Fruit fly (Drosophila melanogaster) whole organism, embryonic: ENCODE measurements around the gene Alp13.

Experiments
- Atf6 ChIP-seq: fragments of 200-800 bp; sonication (Bioruptor generic); IDR thresholded peaks from 2 replicates; pipeline ENCODE4 v1.3.6; 2022; ENCODE audit warnings: missing biosample characterization, missing genetic modification characterization
- Blimp-1 ChIP-seq: fragments of 200-800 bp; sonication (Bioruptor generic); optimal IDR thresholded peaks from 3 replicates; lab custom pipeline; 2018; ENCODE audit warnings: missing biosample characterization, missing genetic modification characterization, mild to moderate bottlenecking, moderate library complexity, missing genetic modification reagents
- C15 ChIP-seq: fragments of 200-800 bp; sonication (Bioruptor generic); IDR thresholded peaks from 3 replicates; pipeline ENCODE4 v1.3.6; 2022; ENCODE audit warnings: missing biosample characterization, missing genetic modification characterization
- CG10543 ChIP-seq: fragments of 200-800 bp; sonication (Bioruptor generic); optimal IDR thresholded peaks from 3 replicates; lab custom pipeline; 2017; ENCODE audit warnings: missing biosample characterization, mild to moderate bottlenecking, missing genetic modification characterization, moderate library complexity
- CG10959 ChIP-seq: fragments of 200-800 bp; sonication (Bioruptor generic); IDR thresholded peaks from 2 replicates; pipeline ENCODE4 v1.3.6; 2022; ENCODE audit warnings: missing biosample characterization, missing genetic modification characterization
- CG11696 ChIP-seq: fragments of 200-800 bp; sonication (Bioruptor generic); IDR thresholded peaks from 2 replicates; pipeline ENCODE4 v1.3.6; 2022; ENCODE audit warnings: missing biosample characterization, missing genetic modification characterization
- CG1233 ChIP-seq: fragments of 200-800 bp; sonication (Bioruptor generic); optimal IDR thresholded peaks from 4 replicates; lab custom pipeline; 2018; ENCODE audit warnings: missing biosample characterization, mild to moderate bottlenecking, missing genetic modification characterization
- CG13775 ChIP-seq: fragments of 200-800 bp; sonication (Bioruptor generic); optimal IDR thresholded peaks from 3 replicates; lab custom pipeline; 2017; ENCODE audit warnings: missing biosample characterization, mild to moderate bottlenecking, missing genetic modification characterization
- CG15696 ChIP-seq: fragments of 200-800 bp; sonication (Bioruptor generic); optimal IDR thresholded peaks from 2 replicates; lab custom pipeline; 2019; ENCODE audit warnings: missing biosample characterization, mild to moderate bottlenecking, missing genetic modification characterization, moderate library complexity
- CG1602 ChIP-seq: fragments of 200-800 bp; sonication (Bioruptor generic); optimal IDR thresholded peaks from 3 replicates; lab custom pipeline; 2016; ENCODE audit warnings: missing biosample characterization, missing genetic modification characterization
- CG16779 ChIP-seq: fragments of 200-800 bp; sonication (Bioruptor generic); IDR thresholded peaks from 2 replicates; pipeline ENCODE4 v1.3.6; 2022; ENCODE audit warnings: missing biosample characterization, missing genetic modification characterization
- CG2129 ChIP-seq: fragments of 200-800 bp; sonication (Bioruptor generic); IDR thresholded peaks from 2 replicates; pipeline ENCODE4 v1.3.6; 2022; ENCODE audit warnings: missing biosample characterization, missing genetic modification characterization; ENCODE audit not compliant: partially characterized antibody
- CG31441 ChIP-seq: fragments of 200-800 bp; sonication (Bioruptor generic); IDR thresholded peaks from 2 replicates; pipeline ENCODE4 v1.3.6; 2022; ENCODE audit warnings: missing biosample characterization, missing genetic modification characterization
- CG3847 ChIP-seq: fragments of 200-800 bp; sonication (Bioruptor generic); IDR thresholded peaks from 2 replicates; pipeline ENCODE4 v1.3.6; 2022; ENCODE audit warnings: missing biosample characterization, missing genetic modification characterization
- CG6175 ChIP-seq: fragments of 200-800 bp; sonication (Bioruptor generic); IDR thresholded peaks from 3 replicates; pipeline ENCODE4 v1.3.6; 2022; ENCODE audit warnings: missing biosample characterization, missing genetic modification characterization
- CG6765 ChIP-seq: fragments of 200-800 bp; sonication (Bioruptor generic); optimal IDR thresholded peaks from 3 replicates; lab custom pipeline; 2017; ENCODE audit warnings: missing biosample characterization, mild to moderate bottlenecking, missing genetic modification characterization
- CG8290 ChIP-seq, 3 experiments: fragments of 200-800 bp; sonication (Bioruptor generic); optimal IDR thresholded peaks; 2 replicates each; lab custom pipeline; 2016 to 2019; ENCODE audit warnings: missing biosample characterization in 3 of 3, missing genetic modification characterization in 3 of 3, mild to moderate bottlenecking in 2 of 3, moderate library complexity in 1 of 3
- CG8765 ChIP-seq: fragments of 200-800 bp; sonication (Bioruptor generic); IDR thresholded peaks from 2 replicates; pipeline ENCODE4 v1.3.6; 2022; ENCODE audit warnings: missing biosample characterization, missing genetic modification characterization
- CG9797 ChIP-seq: fragments of 200-800 bp; sonication (Bioruptor generic); optimal IDR thresholded peaks from 3 replicates; lab custom pipeline; 2018; ENCODE audit warnings: missing biosample characterization, mild to moderate bottlenecking, missing genetic modification characterization
- CG9932 ChIP-seq: fragments of 200-800 bp; sonication (Bioruptor generic); IDR thresholded peaks from 2 replicates; pipeline ENCODE4 v1.3.6; 2022; ENCODE audit warnings: missing biosample characterization, missing genetic modification characterization
- CHES-1-like ChIP-seq: fragments of 200-800 bp; sonication (Bioruptor generic); optimal IDR thresholded peaks from 2 replicates; lab custom pipeline; 2016; ENCODE audit warnings: missing biosample characterization, missing genetic modification characterization
- CoRest ChIP-seq: fragments of 200-800 bp; sonication (Bioruptor generic); optimal IDR thresholded peaks from 3 replicates; lab custom pipeline; 2018; ENCODE audit warnings: missing biosample characterization, mild to moderate bottlenecking, missing genetic modification characterization, moderate library complexity
- Dbx ChIP-seq: fragments of 200-800 bp; sonication (Bioruptor generic); IDR thresholded peaks from 3 replicates; pipeline ENCODE4 v1.3.6; 2022; ENCODE audit warnings: missing biosample characterization, missing genetic modification characterization
- Dref ChIP-seq: fragments of 200-800 bp; sonication (Bioruptor generic); IDR thresholded peaks from 2 replicates; pipeline ENCODE4 v1.3.6; 2022; ENCODE audit warnings: missing biosample characterization, missing genetic modification characterization
- Elba2 ChIP-seq: fragments of 200-800 bp; sonication (Bioruptor generic); optimal IDR thresholded peaks from 3 replicates; lab custom pipeline; 2016; ENCODE audit warnings: missing biosample characterization, missing genetic modification characterization
- Fer3 ChIP-seq: fragments of 200-800 bp; sonication (Bioruptor generic); optimal IDR thresholded peaks from 2 replicates; lab custom pipeline; 2018; ENCODE audit warnings: missing biosample characterization, mild to moderate bottlenecking, missing genetic modification characterization, moderate library complexity
- MBD-R2 ChIP-seq: fragments of 200-800 bp; sonication (Bioruptor generic); IDR thresholded peaks from 2 replicates; pipeline ENCODE4 v1.3.6; 2022; ENCODE audit warnings: missing biosample characterization, missing genetic modification characterization
- MESR4 ChIP-seq: fragments of 200-800 bp; sonication (Bioruptor generic); optimal IDR thresholded peaks from 2 replicates; lab custom pipeline; 2018; ENCODE audit warnings: missing biosample characterization, mild to moderate bottlenecking, missing genetic modification characterization, moderate library complexity
- Max ChIP-seq: fragments of 200-800 bp; sonication (Bioruptor generic); optimal IDR thresholded peaks from 2 replicates; lab custom pipeline; 2016; ENCODE audit warnings: missing biosample characterization, mild to moderate bottlenecking, missing genetic modification characterization
- Oaz ChIP-seq: fragments of 200-800 bp; sonication (Bioruptor generic); IDR thresholded peaks from 2 replicates; pipeline ENCODE4 v1.3.6; 2022; ENCODE audit warnings: missing biosample characterization, missing genetic modification characterization
- bab2 ChIP-seq: fragments of 200-800 bp; sonication (Bioruptor generic); optimal IDR thresholded peaks from 2 replicates; lab custom pipeline; 2016; ENCODE audit warnings: missing biosample characterization, missing genetic modification characterization
- bsh ChIP-seq, 2 experiments: fragments of 200-800 bp; sonication (Bioruptor generic); optimal IDR thresholded peaks; 2 replicates each; lab custom pipeline; 2017 to 2018; ENCODE audit warnings: mild to moderate bottlenecking in 2 of 2, missing biosample characterization in 2 of 2, missing genetic modification characterization in 2 of 2, moderate library complexity in 1 of 2
- exex ChIP-seq: fragments of 200-800 bp; sonication (Bioruptor generic); optimal IDR thresholded peaks from 4 replicates; lab custom pipeline; 2018; ENCODE audit warnings: missing biosample characterization, mild to moderate bottlenecking, missing genetic modification characterization, moderate library complexity
- hb ChIP-seq: fragments of 200-800 bp; sonication (Bioruptor generic); IDR thresholded peaks from 3 replicates; pipeline ENCODE4 v1.3.6; 2022; ENCODE audit warnings: missing biosample characterization, missing genetic modification characterization; ENCODE audit not compliant: partially characterized antibody
- ind ChIP-seq: fragments of 200-800 bp; sonication (Bioruptor generic); optimal IDR thresholded peaks from 3 replicates; lab custom pipeline; 2016; ENCODE audit warnings: missing biosample characterization, missing genetic modification characterization
- mirr ChIP-seq: fragments of 200-800 bp; sonication (Bioruptor generic); optimal IDR thresholded peaks from 3 replicates; lab custom pipeline; 2018; ENCODE audit warnings: missing biosample characterization, mild to moderate bottlenecking, missing genetic modification characterization
- nerfin-1 ChIP-seq: fragments of 200-800 bp; sonication (Bioruptor generic); optimal IDR thresholded peaks from 3 replicates; lab custom pipeline; 2019; ENCODE audit warnings: missing biosample characterization, mild to moderate bottlenecking, missing genetic modification characterization, moderate library complexity
- oc ChIP-seq: fragments of 200-800 bp; sonication (Bioruptor generic); optimal IDR thresholded peaks from 2 replicates; lab custom pipeline; 2018; ENCODE audit warnings: missing biosample characterization, mild to moderate bottlenecking, missing genetic modification characterization, moderate library complexity
- odd ChIP-seq: fragments of 200-800 bp; sonication (Bioruptor generic); optimal IDR thresholded peaks from 2 replicates; lab custom pipeline; 2017; ENCODE audit warnings: missing biosample characterization, mild to moderate bottlenecking, missing genetic modification characterization
- schlank ChIP-seq: fragments of 200-800 bp; sonication (Bioruptor generic); optimal IDR thresholded peaks from 2 replicates; lab custom pipeline; 2018; ENCODE audit warnings: missing biosample characterization, mild to moderate bottlenecking, missing genetic modification characterization
- sisA ChIP-seq: fragments of 200-800 bp; sonication (Bioruptor generic); IDR thresholded peaks from 2 replicates; pipeline ENCODE4 v1.3.6; 2022; ENCODE audit warnings: missing biosample characterization, missing genetic modification characterization
- slbo ChIP-seq: fragments of 200-800 bp; sonication (Bioruptor generic); IDR thresholded peaks from 2 replicates; pipeline ENCODE4 v1.3.6; 2022; ENCODE audit warnings: missing biosample characterization, missing genetic modification characterization
- sna ChIP-seq: fragments of 200-800 bp; sonication (Bioruptor generic); IDR thresholded peaks from 2 replicates; pipeline ENCODE4 v1.3.6; 2022; ENCODE audit warnings: missing biosample characterization, missing genetic modification characterization; ENCODE audit not compliant: partially characterized antibody
- sr ChIP-seq: fragments of 200-800 bp; sonication (Bioruptor generic); IDR thresholded peaks from 3 replicates; pipeline ENCODE4 v1.3.6; 2022; ENCODE audit warnings: missing biosample characterization, missing genetic modification characterization
- twi ChIP-seq: fragments of 200-800 bp; optimal IDR thresholded peaks from 2 replicates; lab custom pipeline; 2019; ENCODE audit warnings: missing biosample characterization, mild to moderate bottlenecking, missing genetic modification characterization, moderate library complexity
- tx ChIP-seq: fragments of 200-800 bp; sonication (Bioruptor generic); optimal IDR thresholded peaks from 2 replicates; lab custom pipeline; 2016; ENCODE audit warnings: missing biosample characterization, missing genetic modification characterization
- zen ChIP-seq: fragments of 200-800 bp; sonication (Bioruptor generic); optimal IDR thresholded peaks from 3 replicates; lab custom pipeline; 2018; ENCODE audit warnings: missing biosample characterization, mild to moderate bottlenecking, missing genetic modification characterization, moderate library complexity
- zfh2 ChIP-seq: fragments of 200-800 bp; sonication (Bioruptor generic); optimal IDR thresholded peaks from 2 replicates; lab custom pipeline; 2016; ENCODE audit warnings: missing biosample characterization, missing genetic modification characterization

Gene Alp13

dm6 chr3R:10042664-10043372 is 32.4 kb downstream of the Alp13 start, which contains the start of the genes Mical and CG3909 (continued):
- TF ChIP-seq Fer3 (tag; lab: Kevin White, UChicago) (peak; percentile 88), Elba2 (GFP tag; lab: Kevin White, UChicago) (no peak), bsh (GFP tag; optimal IDR thresholded peaks at IDR 0.05; lab: Kevin White, UChicago) (peak in 1 of 2 experiments; percentile 83), ind (GFP tag; lab: Kevin White, UChicago) (peak; percentile 86), Atf6 (GFP tag; lab: Robert Waterston, UW) (peak; percentile 76), CG11696 (GFP tag; lab: Robert Waterston, UW) (peak; percentile 75), sna (GFP tag; lab: Robert Waterston, UW) (peak; percentile 42; the same call in 1 of the 2 replicates), CG2129 (GFP tag; lab: Robert Waterston, UW) (no peak), hb (GFP tag; lab: Robert Waterston, UW) (peak; percentile 56; the same call in 1 of the 3 replicates), twi (tag; lab: Kevin White, UChicago) (peak; percentile 70), CG3847 (GFP tag; lab: Robert Waterston, UW) (peak; percentile 86), CG16779 (GFP tag; lab: Robert Waterston, UW) (peak; percentile 80; the same call in 1 of the 2 replicates), sr (GFP tag; lab: Robert Waterston, UW) (peak; percentile 12; the same call in 1 of the 3 replicates), MBD-R2 (GFP tag; lab: Robert Waterston, UW) (peak; percentile 91), CG6765 (GFP tag; lab: Kevin White, UChicago) (peak; percentile 73), CG6175 (GFP tag; lab: Robert Waterston, UW) (peak; percentile 73; the same call in 2 of the 3 replicates), exex (peak; percentile 76), nerfin-1 (tag; lab: Kevin White, UChicago) (peak; percentile 69), Oaz (GFP tag; lab: Robert Waterston, UW) (peak; percentile 76), CG8290 (GFP tag; optimal IDR thresholded peaks at IDR 0.05; lab: Kevin White, UChicago) (peak; percentile 81), CG8290 (tag; optimal IDR thresholded peaks at IDR 0.05; lab: Kevin White, UChicago) (peak in 1 of 2 experiments; percentile 68), CG9797 (GFP tag; lab: Kevin White, UChicago) (peak; percentile 91), zfh2 (GFP tag; lab: Kevin White, UChicago) (peak; percentile 54), Blimp-1 (GFP tag; lab: Kevin White, UChicago) (peak; percentile 72), CG31441 (peak; percentile 92), oc (tag; lab: Kevin White, UChicago) (peak; percentile 71), odd (GFP tag; lab: Kevin White, UChicago) (peak; percentile 28), CG1602 (GFP tag; lab: Kevin White, UChicago) (peak; percentile 83), CG9932 (GFP tag; lab: Robert Waterston, UW) (peak; percentile 96), CG13775 (GFP tag; lab: Kevin White, UChicago) (peak; percentile 80), tx (GFP tag; lab: Kevin White, UChicago) (peak; percentile 43), CoRest (tag; lab: Kevin White, UChicago) (peak; percentile 93), CG8765 (GFP tag; lab: Robert Waterston, UW) (peak; percentile 65; the same call in 1 of the 2 replicates), MESR4 (GFP tag; lab: Kevin White, UChicago) (peak; percentile 64), Dbx (GFP tag; lab: Robert Waterston, UW) (peak; percentile 93), CG10959 (GFP tag; lab: Robert Waterston, UW) (peak; percentile 72), sisA (GFP tag; lab: Robert Waterston, UW) (peak; percentile 80), Max (GFP tag; lab: Kevin White, UChicago) (peak; percentile 31), Dref (GFP tag; lab: Robert Waterston, UW) (peak; percentile 70), C15 (GFP tag; lab: Robert Waterston, UW) (peak; percentile 72; the same call in 2 of the 3 replicates), schlank (tag; lab: Kevin White, UChicago) (peak; percentile 24), CG1233 (peak; percentile 76), CG10543 (peak; percentile 48), mirr (GFP tag; lab: Kevin White, UChicago) (no peak), CG15696 (tag; lab: Kevin White, UChicago) (peak; percentile 80), bab2 (peak; percentile 54), zen (peak; percentile 82), slbo (GFP tag; lab: Robert Waterston, UW) (peak; percentile 96), CHES-1-like (GFP tag; lab: Kevin White, UChicago) (peak; percentile 52)
